Fruit fly (Drosophila melanogaster): ENCODE data around the gene Syt14.

DNA sequence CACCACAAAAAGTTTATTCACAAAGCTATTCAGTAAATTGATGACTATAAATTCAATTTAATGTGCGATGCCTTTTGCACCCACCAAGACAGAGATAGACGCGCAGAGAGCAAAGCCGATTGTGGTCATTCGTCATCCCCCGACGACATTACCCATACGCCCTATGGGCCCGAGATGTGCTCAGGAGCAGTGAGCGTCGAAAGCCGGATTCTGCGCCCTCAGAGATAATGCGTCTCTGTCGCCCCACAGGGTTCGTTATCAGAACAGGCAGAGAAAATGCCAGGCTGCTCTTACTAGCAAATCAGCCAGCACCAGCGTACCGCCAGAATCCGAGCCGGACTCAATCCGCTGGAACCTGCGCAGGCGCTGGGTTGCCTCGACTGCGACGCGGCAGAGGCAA is 27.6 kb downstream of the Syt14 start:
- TF ChIP-seq insv (optimal IDR thresholded peaks at IDR 0.05) (no peak), psq (optimal IDR thresholded peaks at IDR 0.05) (no peak), ttk (optimal IDR thresholded peaks at IDR 0.05) (no peak), Sin3A (optimal IDR thresholded peaks at IDR 0.05) (no peak), h (optimal IDR thresholded peaks at IDR 0.05) (no peak), Myc (optimal IDR thresholded peaks at IDR 0.05) (no peak)

All from Kc167 (cell line).